Fruit fly (Drosophila melanogaster): ENCODE measurements around the gene Taf3.
A peak's percentile ranks its signal among the peaks of the same experiment; 100 is the strongest.

The Taf3 gene

DNA sequence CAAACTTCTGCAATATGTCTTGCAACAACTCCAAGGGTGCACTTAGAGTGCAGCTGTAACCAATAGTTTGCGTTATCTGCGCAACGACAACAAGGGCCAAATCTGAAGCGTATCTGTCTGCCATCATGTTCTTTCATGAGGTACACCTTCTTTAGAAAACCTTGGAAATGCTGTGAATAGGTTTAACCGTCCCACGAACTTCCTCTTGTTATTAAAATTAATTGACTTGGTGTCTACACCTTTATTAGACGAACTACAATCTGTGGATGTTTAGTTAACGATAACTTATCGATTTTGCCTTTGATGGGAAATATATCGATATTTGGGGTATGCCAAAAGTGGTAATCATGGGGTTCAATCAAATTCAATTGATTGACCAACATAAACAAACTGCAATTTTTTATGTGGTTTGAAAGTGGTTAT lies at the start of gene Taf3:
TSS of gene Taf3 (minus strand) at position 286 of the 423 bp plus-strand sequence.
- no peak for TF ChIP-seq noc (tag; optimal IDR thresholded peaks at IDR 0.05)

DNA sequence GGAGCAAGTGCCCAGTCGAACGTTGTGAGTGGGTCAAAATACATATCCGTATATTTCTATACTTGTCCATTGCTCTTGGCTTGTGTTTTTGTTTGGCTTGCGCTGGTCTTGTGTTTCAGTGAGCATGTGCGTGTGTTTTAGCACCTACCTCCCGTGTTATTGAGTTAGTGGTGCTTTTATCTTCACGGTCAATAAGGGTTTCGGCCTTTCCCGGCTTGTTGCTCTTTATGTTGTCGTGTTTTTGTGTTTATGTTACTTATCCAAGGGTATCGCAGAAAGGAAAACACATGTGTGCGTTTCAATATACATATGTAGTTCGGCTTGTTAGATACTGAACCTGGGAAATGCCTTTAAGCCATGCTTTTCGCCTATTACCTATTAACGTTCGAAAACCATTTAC lies 43.2 kb upstream of the Taf3 start:
- TF ChIP-seq noc (tag; optimal IDR thresholded peaks at IDR 0.05): no peak

DNA sequence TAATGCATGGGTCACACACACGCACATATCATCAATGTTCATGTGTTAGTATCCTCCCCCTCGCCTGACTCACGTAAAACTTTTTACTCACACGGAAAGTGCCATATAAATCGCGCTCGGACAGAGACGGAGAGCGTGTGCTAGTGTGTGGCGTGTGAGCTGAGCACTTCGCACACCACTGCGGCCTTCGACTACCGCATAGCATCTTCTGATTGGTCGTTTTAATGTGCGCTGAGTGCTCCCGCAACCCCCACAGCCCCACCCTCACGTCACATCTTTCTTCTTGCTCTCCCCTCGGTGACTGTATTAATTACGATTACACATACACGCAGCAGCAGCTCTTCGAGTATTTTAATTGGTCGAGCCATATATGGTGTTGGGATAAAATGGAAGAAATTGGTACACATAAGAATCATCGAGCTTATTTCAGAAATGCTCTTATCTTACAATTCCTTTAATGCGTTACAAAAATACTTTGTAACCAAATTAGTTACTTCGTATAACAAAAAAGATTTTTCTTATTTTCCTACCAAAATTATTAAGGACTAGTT lies 41.9 kb upstream of the Taf3 start:
- TF ChIP-seq noc (tag; optimal IDR thresholded peaks at IDR 0.05): no peak

DNA sequence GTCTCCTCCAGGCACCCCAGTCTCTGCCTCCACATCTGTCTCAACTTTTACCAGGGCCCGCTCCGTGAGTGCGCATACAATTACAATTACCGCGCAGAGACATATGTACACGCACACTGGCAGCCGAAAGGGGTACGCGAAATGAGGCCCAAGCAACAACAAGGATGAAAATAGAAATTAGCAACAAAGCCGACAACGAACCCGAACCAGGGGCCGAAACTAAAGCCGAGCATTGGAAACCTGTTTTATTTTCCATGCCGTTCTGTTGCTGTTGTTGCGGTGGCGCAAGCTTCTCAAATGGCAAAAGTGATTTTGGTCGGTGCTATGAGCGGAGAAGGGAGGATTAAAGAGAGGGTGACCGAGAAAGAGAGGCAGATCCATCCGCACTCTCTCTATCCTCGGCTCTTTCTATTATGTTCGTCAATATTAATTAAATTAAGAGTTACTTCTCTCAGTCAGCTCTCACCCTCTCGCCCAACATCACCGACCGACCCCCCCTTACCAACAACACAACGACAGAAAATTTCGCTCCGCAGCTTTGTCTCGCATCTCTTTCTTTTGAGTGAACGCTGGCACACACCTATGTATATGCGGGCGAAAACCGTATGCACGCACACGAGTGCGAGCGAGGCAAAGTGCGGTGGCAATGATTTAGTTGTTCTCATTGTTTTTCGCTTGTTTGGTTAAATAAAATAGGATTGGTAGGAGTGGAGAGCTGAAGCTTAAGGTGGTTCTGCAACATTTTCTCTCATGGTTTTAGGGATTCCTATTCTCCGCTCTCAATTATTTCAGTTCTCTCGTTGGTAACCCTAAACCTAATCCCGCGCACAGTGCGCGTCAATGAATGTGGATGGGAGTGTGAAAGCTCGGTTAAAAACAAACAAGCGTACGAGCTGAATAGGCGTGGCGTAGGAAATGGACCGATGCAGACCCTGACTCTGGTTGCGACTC lies 40.9 kb upstream of the Taf3 start:
- no peak for TF ChIP-seq noc (tag; optimal IDR thresholded peaks at IDR 0.05)

DNA sequence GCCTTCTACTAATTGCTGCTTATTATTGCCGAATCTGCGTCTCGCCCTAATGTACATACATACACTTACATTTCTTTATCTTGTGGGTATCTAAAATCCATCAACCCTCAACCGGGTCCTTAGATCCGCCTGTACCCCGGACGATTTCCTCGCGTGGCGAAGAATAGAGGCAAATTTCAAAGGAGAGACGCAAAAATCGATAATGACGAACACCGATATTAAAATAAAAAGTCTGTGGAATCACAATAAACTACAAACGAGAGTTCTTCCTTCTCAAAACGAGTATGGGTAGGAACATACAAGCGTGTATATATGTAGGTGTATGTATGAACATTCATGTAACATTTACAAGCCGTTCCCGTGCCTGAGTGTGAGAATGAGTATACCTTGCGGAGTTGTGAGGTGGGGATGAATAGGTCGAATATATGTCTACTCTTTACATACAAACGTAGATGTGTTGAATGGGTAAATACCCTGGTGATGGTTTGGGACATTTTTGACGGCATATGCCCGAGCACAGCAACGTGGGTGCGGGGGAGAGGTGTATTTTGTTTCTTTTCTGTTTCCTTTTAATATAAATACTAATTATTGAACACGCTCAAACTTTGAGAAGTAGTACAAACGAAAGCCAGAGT lies 39.5 kb upstream of the Taf3 start:
- TF ChIP-seq noc (tag; optimal IDR thresholded peaks at IDR 0.05): no peak

DNA sequence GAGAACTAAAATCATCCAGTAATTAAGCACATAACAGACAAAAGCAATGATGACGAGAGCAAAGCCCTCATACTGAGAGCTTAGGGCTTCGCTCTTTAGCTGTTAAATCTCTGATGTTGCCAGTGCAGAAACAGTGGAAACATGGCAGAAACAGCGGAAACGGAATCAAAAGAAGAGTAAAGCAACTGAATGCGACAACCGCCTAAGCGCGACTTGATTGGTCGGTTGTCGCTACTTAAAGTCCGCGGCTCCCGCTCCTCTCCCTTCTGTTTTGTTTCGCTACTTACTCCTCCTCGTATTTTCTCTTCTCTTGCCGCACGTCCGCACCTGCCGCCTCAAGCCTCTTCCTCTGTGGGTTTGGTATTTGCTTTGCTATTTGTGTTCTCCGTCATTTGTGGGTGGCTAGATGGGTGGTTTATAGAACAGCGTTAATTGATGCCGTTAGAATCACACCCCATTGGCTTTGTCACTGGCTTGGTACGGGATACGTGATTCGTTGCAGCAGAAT lies 38.5 kb upstream of the Taf3 start:
- TF ChIP-seq noc (tag; optimal IDR thresholded peaks at IDR 0.05): no peak

DNA sequence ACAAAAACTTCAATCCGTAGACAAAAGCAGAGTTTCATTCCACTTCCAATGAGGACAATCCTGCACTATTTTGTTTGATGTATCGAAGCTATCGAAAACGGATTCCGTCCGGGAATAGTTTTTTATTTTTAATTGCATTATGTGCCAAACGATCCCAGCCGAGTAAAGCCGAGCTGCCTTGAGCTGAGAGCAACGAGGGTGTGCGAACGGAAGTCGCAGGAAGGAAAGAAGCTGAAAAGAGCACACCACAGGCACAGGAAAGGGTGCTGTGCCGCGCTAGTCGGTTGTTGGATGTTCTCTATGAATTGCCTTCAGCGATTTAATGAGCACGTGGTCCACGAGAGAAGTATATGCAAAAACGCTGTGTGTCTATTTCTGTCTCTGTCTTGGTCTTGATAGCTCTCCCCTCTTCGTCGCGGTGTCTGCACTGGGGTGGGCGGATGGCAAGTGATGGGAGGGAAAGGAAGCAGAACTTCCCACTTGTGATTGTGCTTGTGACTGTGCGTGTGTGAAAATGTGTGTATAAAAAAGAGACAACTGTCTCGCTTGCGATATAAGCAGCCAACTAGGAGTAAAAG lies 36.0 kb upstream of the Taf3 start:
- TF ChIP-seq noc (tag; optimal IDR thresholded peaks at IDR 0.05): no peak

DNA sequence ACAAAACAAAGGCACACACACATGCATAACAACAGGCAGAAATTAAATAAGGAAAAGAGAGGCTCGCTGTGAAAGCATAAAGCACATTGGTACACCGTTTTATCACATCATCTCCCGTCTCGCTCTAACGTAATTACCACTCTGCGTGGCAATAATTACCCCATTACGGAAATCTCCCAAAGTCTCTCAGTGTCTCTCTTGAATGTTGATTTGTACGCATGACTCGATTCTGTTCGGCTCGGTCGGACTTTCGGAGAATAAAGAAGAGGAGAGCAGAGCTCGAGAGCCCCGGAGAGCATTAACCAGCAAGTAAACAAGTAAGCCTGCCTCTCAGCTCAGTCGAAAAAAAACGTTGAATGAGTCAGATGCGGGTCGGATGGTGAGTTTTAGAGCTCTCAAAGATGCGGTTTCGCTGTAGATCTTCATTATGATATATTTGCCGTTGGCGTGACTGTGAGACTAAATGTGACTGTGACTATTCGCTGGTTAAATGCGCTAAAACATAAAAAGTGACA lies 34.9 kb upstream of the Taf3 start, which contains the start of gene zfh2:
TSS of gene zfh2 (plus strand) at position 332 of the 515 bp plus-strand sequence.
- TF ChIP-seq noc (tag; optimal IDR thresholded peaks at IDR 0.05): no peak

DNA sequence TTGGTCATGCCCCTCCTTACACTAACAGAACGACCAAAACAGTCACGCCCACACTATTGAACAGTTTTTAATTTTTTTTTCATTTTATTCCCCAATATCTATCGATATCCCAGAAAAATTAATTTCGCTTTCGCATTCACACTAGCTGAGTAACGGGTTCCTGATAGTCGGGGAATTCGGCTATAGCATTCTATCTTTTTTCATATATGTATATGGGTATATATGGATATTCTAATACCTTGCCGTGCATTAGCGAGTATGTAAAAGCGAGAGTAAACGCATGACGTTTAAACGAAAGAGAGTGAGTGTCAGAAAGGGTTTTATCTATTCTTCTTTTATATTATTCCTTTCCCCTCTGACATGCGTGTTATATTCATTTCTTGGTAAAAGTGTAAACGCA lies 32.5 kb upstream of the Taf3 start:
- TF ChIP-seq noc (tag; optimal IDR thresholded peaks at IDR 0.05): no peak

DNA sequence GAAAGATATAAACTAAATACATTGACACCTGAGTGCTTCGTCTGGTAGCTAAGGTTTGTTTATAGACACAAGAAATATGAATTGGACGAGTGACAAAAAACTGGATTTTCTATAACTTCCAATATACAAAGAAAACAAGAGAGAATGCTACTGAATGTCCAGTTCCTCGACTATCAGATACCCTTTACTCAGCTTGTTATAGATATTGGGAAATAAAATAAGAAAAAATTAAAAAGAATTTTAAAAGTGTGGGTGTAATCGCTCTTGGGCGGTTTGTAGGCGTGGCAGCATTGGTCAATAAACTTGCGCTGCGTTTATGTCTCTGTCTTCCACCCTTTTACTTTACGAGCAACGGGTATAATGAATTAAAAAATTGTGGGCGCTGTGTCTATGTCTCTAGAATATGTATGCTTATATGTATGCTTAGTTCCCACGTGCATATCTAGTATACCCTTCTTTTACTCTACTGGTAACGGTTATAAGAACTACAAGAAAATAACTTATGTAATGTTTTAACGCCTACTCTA lies 31.8 kb upstream of the Taf3 start:
- TF ChIP-seq noc (tag; optimal IDR thresholded peaks at IDR 0.05): no peak

DNA sequence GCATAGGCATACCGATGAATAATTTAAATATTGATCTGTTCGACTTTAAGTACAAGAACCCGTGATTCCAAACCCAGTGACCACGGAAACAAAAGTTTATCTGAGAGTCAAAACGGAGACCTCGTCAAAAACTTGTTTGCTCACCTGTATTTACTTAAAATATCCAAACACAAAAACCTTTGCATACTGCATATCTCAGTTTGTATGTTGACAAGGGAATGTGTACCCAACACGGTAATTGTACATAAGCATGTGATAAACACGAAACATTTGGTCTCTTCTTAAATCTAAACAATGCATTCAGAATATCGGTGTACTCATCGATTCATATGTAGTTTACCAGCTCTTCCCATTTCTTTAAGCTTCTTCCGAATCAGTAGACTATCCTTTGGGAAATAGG lies 31.1 kb upstream of the Taf3 start:
- TF ChIP-seq noc (tag; optimal IDR thresholded peaks at IDR 0.05): peak; percentile 8

DNA sequence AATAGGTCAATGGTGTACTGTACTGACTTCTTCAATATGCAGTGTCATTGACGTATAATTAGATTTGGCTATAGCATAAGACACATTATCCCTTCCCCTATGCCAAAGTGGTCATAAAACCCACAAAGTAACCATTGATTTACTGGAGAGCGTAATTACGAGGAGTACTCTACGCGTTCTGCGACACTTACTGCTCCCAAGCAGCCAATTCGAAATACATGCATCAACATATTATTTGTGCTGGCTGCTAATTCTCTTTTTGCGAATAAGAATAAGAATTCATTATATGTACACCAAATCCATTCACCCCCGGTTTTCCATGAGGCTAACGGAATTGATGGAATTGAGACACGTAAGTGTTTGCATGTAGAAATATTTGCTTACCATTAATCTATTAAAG lies 26.0 kb upstream of the Taf3 start:
- TF ChIP-seq noc (tag; optimal IDR thresholded peaks at IDR 0.05): no peak

DNA sequence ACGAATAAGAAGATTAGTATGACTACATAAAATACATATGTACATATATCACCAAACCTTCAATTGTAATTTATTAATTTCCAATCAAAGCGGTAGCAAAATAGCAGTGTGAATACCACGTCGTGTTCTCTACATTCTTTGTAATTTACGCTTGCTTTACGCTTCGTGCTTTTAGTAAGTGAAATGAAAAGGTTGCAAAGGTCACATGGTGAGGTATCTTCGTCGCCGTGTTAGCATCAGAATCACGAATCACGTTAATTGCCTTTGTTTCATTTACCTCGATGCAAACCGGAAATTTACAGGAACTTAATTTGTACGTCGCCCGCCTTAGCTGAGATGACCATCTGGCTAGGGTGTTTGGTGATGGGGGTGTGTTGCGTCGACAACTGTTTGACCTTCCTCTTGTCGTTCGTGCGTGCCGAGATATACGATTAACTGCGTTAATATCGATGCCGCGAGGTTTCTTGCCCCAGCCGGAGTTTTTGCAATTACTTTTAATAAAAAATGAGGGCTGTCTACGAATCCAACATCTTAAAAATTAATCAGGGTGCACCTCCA lies 24.2 kb upstream of the Taf3 start:
- TF ChIP-seq noc (tag; optimal IDR thresholded peaks at IDR 0.05): no peak

DNA sequence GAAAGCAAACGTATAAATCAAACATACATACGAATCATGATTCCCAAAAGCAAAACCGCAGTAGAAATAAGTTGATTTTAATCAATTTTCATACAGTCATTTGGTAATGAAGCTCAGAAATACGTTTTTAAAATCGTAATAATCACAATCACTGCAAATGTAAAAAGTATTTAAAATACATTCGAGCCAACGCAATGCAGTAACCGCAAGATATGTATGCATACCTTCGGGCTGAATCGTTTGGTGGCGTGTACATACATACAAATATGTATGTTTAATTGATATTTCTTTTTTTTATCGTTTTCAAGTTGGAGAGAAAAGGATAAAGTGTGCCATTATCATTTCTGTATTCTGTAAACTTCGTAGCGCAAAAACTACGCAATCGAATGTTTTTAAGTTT lies 23.5 kb upstream of the Taf3 start:
- no peak for TF ChIP-seq noc (tag; optimal IDR thresholded peaks at IDR 0.05)

DNA sequence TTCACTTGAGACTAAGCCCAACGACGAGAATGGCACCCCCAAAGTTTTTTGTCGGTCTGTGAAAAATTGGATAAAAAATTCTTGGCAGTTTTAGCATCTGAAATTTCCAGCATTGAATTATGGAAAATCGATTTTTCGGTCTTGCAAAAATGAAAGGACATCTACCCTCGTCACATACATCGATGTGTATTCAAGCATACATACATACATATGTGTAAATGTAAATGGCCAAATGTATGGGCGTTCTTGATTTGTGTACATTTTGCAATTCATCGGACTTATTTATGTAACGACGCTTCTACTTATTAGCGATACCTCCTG lies 22.9 kb upstream of the Taf3 start:
- TF ChIP-seq noc (tag; optimal IDR thresholded peaks at IDR 0.05): no peak
